Fruit fly (Drosophila melanogaster) whole organism, embryonic: ENCODE results near the gene CG11898.

Experiments used
- Ada2b ChIP-seq: fragments of 200-800 bp; sonication (Bioruptor generic); IDR thresholded peaks from 2 replicates; pipeline ENCODE4 v1.3.6; 2022; ENCODE audit warnings: missing biosample characterization, missing genetic modification characterization
- BtbVII ChIP-seq: fragments of 200-800 bp; sonication (Bioruptor generic); optimal IDR thresholded peaks from 3 replicates; lab custom pipeline; 2017; ENCODE audit warnings: missing biosample characterization, mild to moderate bottlenecking, missing genetic modification characterization
- CG10959 ChIP-seq: fragments of 200-800 bp; sonication (Bioruptor generic); IDR thresholded peaks from 2 replicates; pipeline ENCODE4 v1.3.6; 2022; ENCODE audit warnings: missing biosample characterization, missing genetic modification characterization
- CG11504 ChIP-seq: fragments of 200-800 bp; sonication (Bioruptor generic); optimal IDR thresholded peaks from 3 replicates; lab custom pipeline; 2019; ENCODE audit warnings: missing biosample characterization, mild to moderate bottlenecking, missing genetic modification characterization, moderate library complexity
- CG12071 ChIP-seq: fragments of 200-800 bp; sonication (Bioruptor generic); optimal IDR thresholded peaks from 3 replicates; lab custom pipeline; 2018; ENCODE audit warnings: missing biosample characterization, mild to moderate bottlenecking, missing genetic modification characterization
- CG12104 ChIP-seq: fragments of 200-800 bp; sonication (Bioruptor generic); optimal IDR thresholded peaks from 3 replicates; lab custom pipeline; 2016; ENCODE audit warnings: missing biosample characterization, missing genetic modification characterization
- CG12155 ChIP-seq: fragments of 200-800 bp; sonication (Bioruptor generic); optimal IDR thresholded peaks from 3 replicates; lab custom pipeline; 2016; ENCODE audit warnings: missing biosample characterization, missing genetic modification characterization
- CG14050 ChIP-seq: fragments of 200-800 bp; sonication (Bioruptor generic); IDR thresholded peaks from 3 replicates; pipeline ENCODE4 v1.3.6; 2022; ENCODE audit warnings: missing biosample characterization, missing genetic modification characterization
- CG14441 ChIP-seq: fragments of 200-800 bp; sonication (Bioruptor generic); IDR thresholded peaks from 2 replicates; pipeline ENCODE4 v1.3.6; 2022; ENCODE audit warnings: missing biosample characterization, missing genetic modification characterization
- CG17328 ChIP-seq: fragments of 200-800 bp; sonication (Bioruptor generic); IDR thresholded peaks from 2 replicates; pipeline ENCODE4 v1.3.6; 2022; ENCODE audit warnings: missing biosample characterization, missing genetic modification characterization
- CG18011 ChIP-seq: fragments of 200-800 bp; sonication (Bioruptor generic); optimal IDR thresholded peaks from 2 replicates; lab custom pipeline; 2017; ENCODE audit warnings: missing biosample characterization, missing genetic modification characterization, mild to moderate bottlenecking, moderate library complexity, missing genotype
- CG2120 ChIP-seq: fragments of 200-800 bp; sonication (Bioruptor generic); optimal IDR thresholded peaks from 3 replicates; lab custom pipeline; 2016; ENCODE audit warnings: missing biosample characterization, missing genetic modification characterization
- CG30431 ChIP-seq: fragments of 200-800 bp; sonication (Bioruptor generic); optimal IDR thresholded peaks from 2 replicates; lab custom pipeline; 2017; ENCODE audit warnings: missing biosample characterization, missing genetic modification characterization
- CG5180 ChIP-seq: fragments of 200-800 bp; sonication (Bioruptor generic); optimal IDR thresholded peaks from 3 replicates; lab custom pipeline; 2017; ENCODE audit warnings: missing biosample characterization, missing genetic modification characterization, mild to moderate bottlenecking, moderate library complexity, missing genetic modification reagents
- CG6813 ChIP-seq: fragments of 200-800 bp; sonication (Bioruptor generic); optimal IDR thresholded peaks from 2 replicates; lab custom pipeline; 2017; ENCODE audit warnings: missing biosample characterization, missing genetic modification characterization, mild to moderate bottlenecking, moderate library complexity, missing genetic modification reagents
- CG7839 ChIP-seq: fragments of 200-800 bp; sonication (Bioruptor generic); optimal IDR thresholded peaks from 3 replicates; lab custom pipeline; 2018; ENCODE audit warnings: missing biosample characterization, mild to moderate bottlenecking, missing genetic modification characterization, moderate library complexity
- CG7963 ChIP-seq: fragments of 200-800 bp; sonication (Bioruptor generic); IDR thresholded peaks from 3 replicates; pipeline ENCODE4 v1.3.6; 2022; ENCODE audit warnings: missing biosample characterization, missing genetic modification characterization; ENCODE audit not compliant: partially characterized antibody
- CG8359 ChIP-seq: fragments of 200-800 bp; sonication (Bioruptor generic); optimal IDR thresholded peaks from 2 replicates; lab custom pipeline; 2017; ENCODE audit warnings: missing biosample characterization, mild to moderate bottlenecking, missing genetic modification characterization, borderline replicate concordance
- CG9876 ChIP-seq: fragments of 200-800 bp; sonication (Bioruptor generic); optimal IDR thresholded peaks from 2 replicates; lab custom pipeline; 2016; ENCODE audit warnings: missing biosample characterization, missing genetic modification characterization
- CG9932 ChIP-seq: fragments of 200-800 bp; sonication (Bioruptor generic); IDR thresholded peaks from 2 replicates; pipeline ENCODE4 v1.3.6; 2022; ENCODE audit warnings: missing biosample characterization, missing genetic modification characterization
- CoRest ChIP-seq: fragments of 200-800 bp; sonication (Bioruptor generic); optimal IDR thresholded peaks from 3 replicates; lab custom pipeline; 2018; ENCODE audit warnings: missing biosample characterization, mild to moderate bottlenecking, missing genetic modification characterization, moderate library complexity
- D19A ChIP-seq: fragments of 200-800 bp; optimal IDR thresholded peaks from 3 replicates; lab custom pipeline; 2019; ENCODE audit warnings: missing biosample characterization, mild to moderate bottlenecking, missing genetic modification characterization, moderate library complexity
- Drgx ChIP-seq: fragments of 200-800 bp; sonication (Bioruptor generic); IDR thresholded peaks from 2 replicates; pipeline ENCODE4 v1.3.6; 2022; ENCODE audit warnings: missing biosample characterization, missing genetic modification characterization
- Hr3 ChIP-seq: fragments of 200-800 bp; sonication (Bioruptor generic); optimal IDR thresholded peaks from 3 replicates; lab custom pipeline; 2016; ENCODE audit warnings: missing biosample characterization, missing genetic modification characterization
- NC2α ChIP-seq: fragments of 200-800 bp; sonication (Bioruptor generic); optimal IDR thresholded peaks from 2 replicates; lab custom pipeline; 2016; ENCODE audit warnings: missing biosample characterization, missing genetic modification characterization
- NC2β ChIP-seq: fragments of 200-800 bp; sonication (Bioruptor generic); optimal IDR thresholded peaks from 2 replicates; lab custom pipeline; 2016; ENCODE audit warnings: missing biosample characterization, missing genetic modification characterization
- NFAT ChIP-seq: fragments of 200-800 bp; sonication (Bioruptor generic); IDR thresholded peaks from 2 replicates; pipeline ENCODE4 v1.3.6; 2022; ENCODE audit warnings: missing biosample characterization, missing genetic modification characterization
- Poxn ChIP-seq: fragments of 200-800 bp; sonication (Bioruptor generic); IDR thresholded peaks from 2 replicates; pipeline ENCODE4 v1.3.6; 2022; ENCODE audit warnings: missing biosample characterization, missing genetic modification characterization
- Rfx ChIP-seq: fragments of 200-800 bp; sonication (Bioruptor generic); IDR thresholded peaks from 2 replicates; pipeline ENCODE4 v1.3.6; 2022; ENCODE audit warnings: missing biosample characterization, missing genetic modification characterization
- TFAM ChIP-seq: fragments of 200-800 bp; sonication (Bioruptor generic); optimal IDR thresholded peaks from 2 replicates; lab custom pipeline; 2017; ENCODE audit warnings: missing biosample characterization, missing genetic modification characterization, inconsistent platforms
- corto ChIP-seq: fragments of 200-800 bp; sonication (Bioruptor generic); optimal IDR thresholded peaks from 2 replicates; lab custom pipeline; 2016; ENCODE audit warnings: missing biosample characterization, mild to moderate bottlenecking, missing genetic modification characterization, moderate library complexity
- ewg ChIP-seq: fragments of 200-800 bp; sonication (Bioruptor generic); optimal IDR thresholded peaks from 3 replicates; lab custom pipeline; 2017; ENCODE audit warnings: mild to moderate bottlenecking, missing biosample characterization, missing genetic modification reagents, missing genetic modification characterization
- gce ChIP-seq: fragments of 200-800 bp; sonication (Bioruptor generic); IDR thresholded peaks from 3 replicates; pipeline ENCODE4 v1.3.6; 2022; ENCODE audit warnings: missing biosample characterization, missing genetic modification characterization
- gcm ChIP-seq: fragments of 200-800 bp; sonication (Bioruptor generic); optimal IDR thresholded peaks from 2 replicates; lab custom pipeline; 2019; ENCODE audit warnings: missing biosample characterization, mild to moderate bottlenecking, missing genetic modification characterization, moderate library complexity
- gfzf ChIP-seq: fragments of 200-800 bp; sonication (Bioruptor generic); optimal IDR thresholded peaks from 2 replicates; lab custom pipeline; 2016; ENCODE audit warnings: missing biosample characterization, mild to moderate bottlenecking, missing genetic modification characterization, moderate library complexity
- lab ChIP-seq: fragments of 200-800 bp; sonication (Bioruptor generic); optimal IDR thresholded peaks from 3 replicates; lab custom pipeline; 2017; ENCODE audit warnings: missing biosample characterization, missing genetic modification characterization, mild to moderate bottlenecking, moderate library complexity, missing genetic modification reagents
- lilli ChIP-seq: fragments of 200-800 bp; sonication (Bioruptor generic); optimal IDR thresholded peaks from 3 replicates; lab custom pipeline; 2016; ENCODE audit warnings: missing biosample characterization, missing genetic modification characterization
- nom ChIP-seq: fragments of 200-800 bp; sonication (Bioruptor generic); optimal IDR thresholded peaks from 2 replicates; lab custom pipeline; 2017; ENCODE audit warnings: missing biosample characterization, missing genetic modification characterization, mild to moderate bottlenecking, moderate library complexity, missing genetic modification reagents
- repo ChIP-seq: fragments of 200-800 bp; sonication (Bioruptor generic); optimal IDR thresholded peaks from 2 replicates; lab custom pipeline; 2016; ENCODE audit warnings: missing biosample characterization, missing genetic modification characterization
- rib ChIP-seq: fragments of 200-800 bp; sonication (Bioruptor generic); IDR thresholded peaks from 2 replicates; pipeline ENCODE4 v1.3.6; 2022; ENCODE audit warnings: missing biosample characterization, missing genetic modification characterization
- sd ChIP-seq: fragments of 200-800 bp; sonication (Bioruptor generic); optimal IDR thresholded peaks from 3 replicates; lab custom pipeline; 2018; ENCODE audit warnings: missing biosample characterization, mild to moderate bottlenecking, missing genetic modification characterization, moderate library complexity
- sr ChIP-seq: fragments of 200-800 bp; sonication (Bioruptor generic); IDR thresholded peaks from 3 replicates; pipeline ENCODE4 v1.3.6; 2022; ENCODE audit warnings: missing biosample characterization, missing genetic modification characterization
- stwl ChIP-seq: fragments of 200-800 bp; sonication (Bioruptor generic); optimal IDR thresholded peaks from 3 replicates; lab custom pipeline; 2018; ENCODE audit warnings: missing biosample characterization, mild to moderate bottlenecking, missing genetic modification characterization, moderate library complexity
- zen ChIP-seq: fragments of 200-800 bp; sonication (Bioruptor generic); optimal IDR thresholded peaks from 3 replicates; lab custom pipeline; 2018; ENCODE audit warnings: missing biosample characterization, mild to moderate bottlenecking, missing genetic modification characterization, moderate library complexity

The CG11898 gene

dm6 chr3R:29214982-29215533 is 49.6 kb downstream of the CG11898 start (continued):
- TF ChIP-seq CoRest (tag; lab: Kevin White, UChicago): no peak
- peak; percentile 70 for TF ChIP-seq Drgx (GFP tag; lab: Robert Waterston, UW)
- TF ChIP-seq CG14441 (GFP tag; lab: Robert Waterston, UW): no peak
- peak; percentile 24 for TF ChIP-seq BtbVII (GFP tag; lab: Kevin White, UChicago)
- TF ChIP-seq CG7963: no peak
- TF ChIP-seq corto (GFP tag; lab: Kevin White, UChicago): no peak
- 0 out of 2 replicates have a peak, but pooled peaks have one; percentile 8 for TF ChIP-seq CG17328 (GFP tag; lab: Robert Waterston, UW)
- TF ChIP-seq repo: no peak
- peak; percentile 29 for TF ChIP-seq lab
- TF ChIP-seq gcm (GFP tag; lab: Kevin White, UChicago): no peak
- TF ChIP-seq CG12071 (GFP tag; lab: Kevin White, UChicago): no peak
- no peak for TF ChIP-seq CG30431
- TF ChIP-seq sd (tag; lab: Kevin White, UChicago): peak; percentile 85
- TF ChIP-seq nom (GFP tag; lab: Kevin White, UChicago): peak; percentile 84
- no peak for TF ChIP-seq CG7839 (tag; lab: Kevin White, UChicago)
- peak; percentile 20 for TF ChIP-seq CG2120 (GFP tag; lab: Kevin White, UChicago)
- peak; percentile 66; the same call in 1 of the 2 replicates for TF ChIP-seq NFAT (GFP tag; lab: Robert Waterston, UW)
- no peak for TF ChIP-seq TFAM (GFP tag; lab: Kevin White, UChicago)
- no peak for TF ChIP-seq NC2β (GFP tag; lab: Kevin White, UChicago)
- no peak for TF ChIP-seq CG10959
- TF ChIP-seq CG9932: peak; percentile 42; the same call in 1 of the 2 replicates
- TF ChIP-seq CG6813 (GFP tag; lab: Kevin White, UChicago): no peak
- no peak for TF ChIP-seq CG14050 (GFP tag; lab: Robert Waterston, UW)
- no peak for TF ChIP-seq D19A (tag; lab: Kevin White, UChicago)
- TF ChIP-seq sr (GFP tag; lab: Robert Waterston, UW): no peak
- TF ChIP-seq CG12155: peak; percentile 18
- peak; percentile 20 for TF ChIP-seq ewg (GFP tag; lab: Kevin White, UChicago)
- TF ChIP-seq NC2α (GFP tag; lab: Kevin White, UChicago): no peak
- TF ChIP-seq Hr3: no peak
- TF ChIP-seq CG18011 (GFP tag; lab: Kevin White, UChicago): no peak
- TF ChIP-seq CG9876: no peak
- TF ChIP-seq rib: peak; percentile 9; the same call in 1 of the 2 replicates
- TF ChIP-seq zen (tag; lab: Kevin White, UChicago): peak; percentile 8
- peak; percentile 5 for TF ChIP-seq lilli
- no peak for TF ChIP-seq gce (GFP tag; lab: Robert Waterston, UW)
- no peak for TF ChIP-seq Poxn (GFP tag; lab: Robert Waterston, UW)
- 0 out of 2 replicates have a peak, but pooled peaks have one; percentile 15 for TF ChIP-seq Rfx (GFP tag; lab: Robert Waterston, UW)
- no peak for TF ChIP-seq CG8359 (GFP tag; lab: Kevin White, UChicago)
- TF ChIP-seq CG5180 (GFP tag; lab: Kevin White, UChicago): no peak
- no peak for TF ChIP-seq CG12104 (GFP tag; lab: Kevin White, UChicago)
- no peak for TF ChIP-seq gfzf
- peak; percentile 21 for TF ChIP-seq stwl (tag; lab: Kevin White, UChicago)
- no peak for TF ChIP-seq Ada2b (GFP tag; lab: Robert Waterston, UW)
- TF ChIP-seq CG11504 (tag; lab: Kevin White, UChicago): peak; percentile 74
